Worm (Caenorhabditis elegans) whole organism, early embryonic: Measurements from ENCODE around the gene F41B4.2.

ENCODE experiments used
- F13C5.2 ChIP-seq: sonication (generic microtip); optimal IDR thresholded peaks from 2 replicates; lab custom pipeline; 2017; ENCODE audit warnings: mild to moderate bottlenecking, missing genetic modification characterization, inconsistent platforms, missing compliant biosample characterization
- aly-1 ChIP-seq: sonication (generic microtip); optimal IDR thresholded peaks from 2 replicates; lab custom pipeline; 2016; ENCODE audit warnings: missing genetic modification characterization, missing compliant biosample characterization
- ama-1 ChIP-seq: fragments of 150-350 bp; optimal IDR thresholded peaks from 2 replicates; lab custom pipeline; 2014
- ceh-36 ChIP-seq: sonication (generic microtip); optimal IDR thresholded peaks from 2 replicates; lab custom pipeline; 2016; ENCODE audit warnings: missing genetic modification characterization, inconsistent platforms, missing compliant biosample characterization
- ets-7 ChIP-seq: sonication (generic microtip); optimal IDR thresholded peaks from 2 replicates; lab custom pipeline; 2016; ENCODE audit warnings: missing genotype, missing genetic modification characterization, missing compliant biosample characterization
- pes-1 ChIP-seq: fragments of 200-800 bp; sonication (Bioruptor generic); IDR thresholded peaks from 2 replicates; pipeline ENCODE4 v1.3.6; 2022; ENCODE audit warnings: missing genetic modification reagents, missing genetic modification characterization, missing compliant biosample characterization
- tbx-11 ChIP-seq: fragments of 200-800 bp; sonication (Bioruptor generic); IDR thresholded peaks from 2 replicates; pipeline ENCODE4 v1.3.6; 2022; ENCODE audit warnings: missing genetic modification characterization, missing compliant biosample characterization
- tra-4 ChIP-seq: sonication (generic microtip); optimal IDR thresholded peaks from 2 replicates; lab custom pipeline; 2017; ENCODE audit warnings: missing genetic modification characterization, missing compliant biosample characterization

DNA sequence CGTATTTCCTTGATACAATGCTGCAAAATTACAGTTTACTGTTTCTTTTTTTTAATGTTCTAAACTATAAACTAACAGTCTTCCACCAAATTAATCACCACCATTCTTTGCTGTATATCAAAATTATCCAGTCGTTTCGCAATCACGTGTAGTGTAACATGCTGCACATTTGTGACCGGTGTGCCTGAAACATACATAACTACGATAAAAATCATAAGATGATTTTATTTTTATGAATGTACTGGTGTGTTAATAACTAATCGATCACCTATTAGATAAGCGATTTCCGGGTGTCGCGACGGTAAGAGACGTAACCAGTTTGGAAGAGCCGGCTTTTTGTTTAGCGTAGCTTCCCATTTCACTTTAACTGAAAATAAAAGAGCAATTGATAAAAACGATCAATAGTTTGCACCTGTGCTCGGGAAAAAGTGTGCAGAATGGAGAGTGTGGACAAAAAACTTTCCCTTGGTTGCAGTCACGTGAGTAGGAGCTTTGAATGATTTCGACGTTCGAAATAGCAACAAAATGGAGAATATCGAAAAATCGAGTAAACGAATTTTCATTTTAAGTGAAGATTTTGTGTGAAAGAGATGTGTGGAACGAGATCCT, 46.0 kb downstream of the F41B4.2 start, which contains the start of gene sgca-1:
- TF ChIP-seq ceh-36 (tag; lab: Kevin White, UChicago) (no peak), tbx-11 (GFP tag; lab: Robert Waterston, UW) (no peak), F13C5.2 (tag; lab: Kevin White, UChicago) (no peak), ets-7 (tag; lab: Kevin White, UChicago) (no peak), aly-1 (tag; lab: Kevin White, UChicago) (no peak), pes-1 (GFP tag; lab: Robert Waterston, UW) (no peak), ama-1 (lab: Kevin White, UChicago) (no peak), tra-4 (tag; lab: Kevin White, UChicago) (no peak)
